Fruit fly (Drosophila melanogaster) whole organism, embryonic: ENCODE results near the gene CG16736.

ENCODE experiments used
- Atf3 ChIP-seq: fragments of 200-800 bp; sonication (Bioruptor generic); optimal IDR thresholded peaks from 3 replicates; lab custom pipeline; 2016; ENCODE audit warnings: missing biosample characterization, missing genetic modification characterization
- Atf6 ChIP-seq: fragments of 200-800 bp; sonication (Bioruptor generic); IDR thresholded peaks from 2 replicates; pipeline ENCODE4 v1.3.6; 2022; ENCODE audit warnings: missing biosample characterization, missing genetic modification characterization
- CG11085 ChIP-seq: fragments of 200-800 bp; sonication (Bioruptor generic); IDR thresholded peaks from 2 replicates; pipeline ENCODE4 v1.3.6; 2022; ENCODE audit warnings: missing biosample characterization, missing genetic modification characterization
- CG12219 ChIP-seq: fragments of 200-800 bp; sonication (Bioruptor generic); optimal IDR thresholded peaks from 3 replicates; lab custom pipeline; 2018; ENCODE audit warnings: missing biosample characterization, mild to moderate bottlenecking, missing genetic modification characterization
- CG12942 ChIP-seq: fragments of 200-800 bp; sonication (Bioruptor generic); optimal IDR thresholded peaks from 3 replicates; lab custom pipeline; 2016; ENCODE audit warnings: missing biosample characterization, missing genetic modification characterization
- CG13123 ChIP-seq: fragments of 200-800 bp; sonication (Bioruptor generic); optimal IDR thresholded peaks from 2 replicates; lab custom pipeline; 2016; ENCODE audit warnings: missing biosample characterization, missing genetic modification characterization
- CG15073 ChIP-seq: fragments of 200-800 bp; sonication (Bioruptor generic); optimal IDR thresholded peaks from 2 replicates; lab custom pipeline; 2016; ENCODE audit warnings: missing biosample characterization, missing genetic modification characterization
- CG17359 ChIP-seq: fragments of 200-800 bp; sonication (Bioruptor generic); optimal IDR thresholded peaks from 3 replicates; lab custom pipeline; 2018; ENCODE audit warnings: missing biosample characterization, mild to moderate bottlenecking, missing genetic modification characterization, moderate library complexity
- CG17385 ChIP-seq: fragments of 200-800 bp; sonication (Bioruptor generic); optimal IDR thresholded peaks from 3 replicates; lab custom pipeline; 2018; ENCODE audit warnings: missing biosample characterization, mild to moderate bottlenecking, missing genetic modification characterization
- CG17829 ChIP-seq: fragments of 200-800 bp; optimal IDR thresholded peaks from 2 replicates; lab custom pipeline; 2019; ENCODE audit warnings: missing biosample characterization, mild to moderate bottlenecking, missing genetic modification characterization, moderate library complexity
- CG1792 ChIP-seq: fragments of 200-800 bp; sonication (Bioruptor generic); optimal IDR thresholded peaks from 2 replicates; lab custom pipeline; 2016; ENCODE audit warnings: missing biosample characterization, missing genetic modification characterization
- CG30020 ChIP-seq: fragments of 200-800 bp; optimal IDR thresholded peaks from 2 replicates; lab custom pipeline; 2019; ENCODE audit warnings: missing biosample characterization, mild to moderate bottlenecking, missing genetic modification characterization, moderate library complexity
- CG32767 ChIP-seq: fragments of 200-800 bp; sonication (Bioruptor generic); IDR thresholded peaks from 2 replicates; pipeline ENCODE4 v1.3.6; 2022; ENCODE audit warnings: missing biosample characterization, missing genetic modification characterization
- CG5953 ChIP-seq: fragments of 200-800 bp; sonication (Bioruptor generic); IDR thresholded peaks from 2 replicates; pipeline ENCODE4 v1.3.6; 2022; ENCODE audit warnings: missing biosample characterization, missing genetic modification characterization
- CG6813 ChIP-seq: fragments of 200-800 bp; sonication (Bioruptor generic); optimal IDR thresholded peaks from 2 replicates; lab custom pipeline; 2017; ENCODE audit warnings: missing biosample characterization, missing genetic modification characterization, mild to moderate bottlenecking, moderate library complexity, missing genetic modification reagents
- Dad ChIP-seq: fragments of 200-800 bp; sonication (Bioruptor generic); optimal IDR thresholded peaks from 3 replicates; lab custom pipeline; 2016; ENCODE audit warnings: missing biosample characterization, missing genetic modification characterization
- E2f2 ChIP-seq: fragments of 200-800 bp; sonication (Bioruptor generic); IDR thresholded peaks from 2 replicates; pipeline ENCODE4 v1.3.6; 2022; ENCODE audit warnings: missing biosample characterization, missing genetic modification characterization
- ERR ChIP-seq: fragments of 200-800 bp; sonication (Bioruptor generic); optimal IDR thresholded peaks from 2 replicates; lab custom pipeline; 2016; ENCODE audit warnings: missing biosample characterization, missing genetic modification characterization
- Ets65A ChIP-seq: fragments of 200-800 bp; sonication (Bioruptor generic); peaks from one replicate; lab custom pipeline; 2016; ENCODE audit warnings: missing biosample characterization, missing genetic modification characterization
- Gug ChIP-seq: fragments of 200-800 bp; sonication (Bioruptor generic); IDR thresholded peaks from 4 replicates; pipeline ENCODE4 v1.3.6; 2022; ENCODE audit warnings: missing biosample characterization, missing genetic modification characterization
- HLHmδ ChIP-seq: fragments of 200-800 bp; sonication (Bioruptor generic); optimal IDR thresholded peaks from 2 replicates; lab custom pipeline; 2018; ENCODE audit warnings: missing biosample characterization, mild to moderate bottlenecking, missing genetic modification characterization, moderate library complexity
- Kr ChIP-seq: fragments of 200-800 bp; sonication (Bioruptor generic); optimal IDR thresholded peaks from 2 replicates; lab custom pipeline; 2017; ENCODE audit warnings: missing biosample characterization, mild to moderate bottlenecking, missing genetic modification characterization
- NFAT ChIP-seq: fragments of 200-800 bp; sonication (Bioruptor generic); IDR thresholded peaks from 2 replicates; pipeline ENCODE4 v1.3.6; 2022; ENCODE audit warnings: missing biosample characterization, missing genetic modification characterization
- Oli ChIP-seq: fragments of 200-800 bp; sonication (Bioruptor generic); optimal IDR thresholded peaks from 2 replicates; lab custom pipeline; 2018; ENCODE audit warnings: missing biosample characterization, mild to moderate bottlenecking, missing genetic modification characterization, moderate library complexity
- Six4 ChIP-seq: fragments of 200-800 bp; sonication (Bioruptor generic); optimal IDR thresholded peaks from 2 replicates; lab custom pipeline; 2016; ENCODE audit warnings: missing biosample characterization, missing genetic modification characterization
- Sox102F ChIP-seq: fragments of 200-800 bp; sonication (Bioruptor generic); optimal IDR thresholded peaks from 2 replicates; lab custom pipeline; 2018; ENCODE audit warnings: missing biosample characterization, mild to moderate bottlenecking, missing genetic modification characterization, moderate library complexity
- Trl ChIP-seq, 3 experiments: fragments of >200 bp in 2 of 3; fragments of 200-800 bp in 1 of 3; sonication (Bioruptor generic) in 1 of 3; optimal IDR thresholded peaks; 2 replicates in 1 of 3; 3 replicates in 2 of 3; lab custom pipeline; 2016 to 2017; ENCODE audit warnings: missing biosample characterization in 1 of 3, missing genetic modification characterization in 1 of 3
- al ChIP-seq: fragments of 200-800 bp; sonication (Bioruptor generic); IDR thresholded peaks from 2 replicates; pipeline ENCODE4 v1.3.6; 2022; ENCODE audit warnings: missing biosample characterization, missing genetic modification characterization
- bowl ChIP-seq: fragments of 200-800 bp; sonication (Bioruptor generic); IDR thresholded peaks from 2 replicates; pipeline ENCODE4 v1.3.6; 2022; ENCODE audit warnings: missing biosample characterization, missing genetic modification characterization
- br ChIP-seq: fragments of >200 bp; optimal IDR thresholded peaks from 2 replicates; lab custom pipeline; 2017
- dmrt11E ChIP-seq: fragments of 200-800 bp; sonication (Bioruptor generic); optimal IDR thresholded peaks from 3 replicates; lab custom pipeline; 2018; ENCODE audit warnings: missing biosample characterization, mild to moderate bottlenecking, missing genetic modification characterization, moderate library complexity
- eve ChIP-seq, 2 experiments: fragments of >200 bp; optimal IDR thresholded peaks; 2 replicates each; lab custom pipeline; 2017; ENCODE audit warnings: missing biosample characterization in 2 of 2, missing genetic modification characterization in 2 of 2
- gfzf ChIP-seq: fragments of 200-800 bp; sonication (Bioruptor generic); optimal IDR thresholded peaks from 2 replicates; lab custom pipeline; 2016; ENCODE audit warnings: missing biosample characterization, mild to moderate bottlenecking, missing genetic modification characterization, moderate library complexity
- grau ChIP-seq: fragments of 200-800 bp; optimal IDR thresholded peaks from 3 replicates; lab custom pipeline; 2019; ENCODE audit warnings: missing biosample characterization, mild to moderate bottlenecking, missing genetic modification characterization, moderate library complexity
- grn ChIP-seq: fragments of 200-800 bp; sonication (Bioruptor generic); optimal IDR thresholded peaks from 3 replicates; lab custom pipeline; 2017; ENCODE audit warnings: missing biosample characterization, missing genetic modification characterization
- gsb-n ChIP-seq: fragments of 200-800 bp; sonication (Bioruptor generic); optimal IDR thresholded peaks from 3 replicates; lab custom pipeline; 2018; ENCODE audit warnings: missing biosample characterization, mild to moderate bottlenecking, missing genetic modification characterization
- insv ChIP-seq, 2 experiments: fragments of 200-800 bp; sonication (Bioruptor generic); optimal IDR thresholded peaks; 3 replicates each; lab custom pipeline; 2016 to 2018; ENCODE audit warnings: missing biosample characterization in 2 of 2, missing genetic modification characterization in 2 of 2
- nerfin-1 ChIP-seq: fragments of 200-800 bp; sonication (Bioruptor generic); optimal IDR thresholded peaks from 3 replicates; lab custom pipeline; 2019; ENCODE audit warnings: missing biosample characterization, mild to moderate bottlenecking, missing genetic modification characterization, moderate library complexity
- pros ChIP-seq: fragments of 200-800 bp; sonication (Bioruptor generic); optimal IDR thresholded peaks from 3 replicates; lab custom pipeline; 2019; ENCODE audit warnings: missing biosample characterization, mild to moderate bottlenecking, missing genetic modification characterization, moderate library complexity
- ro ChIP-seq: fragments of 200-800 bp; sonication (Bioruptor generic); IDR thresholded peaks from 2 replicates; pipeline ENCODE4 v1.3.6; 2022; ENCODE audit warnings: missing biosample characterization, missing genetic modification characterization
- sens-2 ChIP-seq: fragments of 200-800 bp; sonication (Bioruptor generic); IDR thresholded peaks from 2 replicates; pipeline ENCODE4 v1.3.6; 2022; ENCODE audit warnings: missing biosample characterization, missing genetic modification characterization
- so ChIP-seq: fragments of 200-800 bp; sonication (Bioruptor generic); IDR thresholded peaks from 3 replicates; pipeline ENCODE4 v1.3.6; 2022; ENCODE audit warnings: missing biosample characterization, missing genetic modification characterization
- tap ChIP-seq: fragments of 200-800 bp; optimal IDR thresholded peaks from 3 replicates; lab custom pipeline; 2019; ENCODE audit warnings: missing biosample characterization, mild to moderate bottlenecking, missing genetic modification characterization, moderate library complexity
- trem ChIP-seq: fragments of 200-800 bp; optimal IDR thresholded peaks from 3 replicates; lab custom pipeline; 2019; ENCODE audit warnings: missing biosample characterization, mild to moderate bottlenecking, missing genetic modification characterization, moderate library complexity
- trh ChIP-seq: fragments of 200-800 bp; sonication (Bioruptor generic); optimal IDR thresholded peaks from 2 replicates; lab custom pipeline; 2016; ENCODE audit warnings: missing biosample characterization, missing genetic modification characterization
- vnd ChIP-seq: fragments of 200-800 bp; sonication (Bioruptor generic); IDR thresholded peaks from 3 replicates; pipeline ENCODE4 v1.3.6; 2022; ENCODE audit warnings: missing biosample characterization, missing genetic modification characterization; ENCODE audit not compliant: partially characterized antibody
- wor ChIP-seq: fragments of 200-800 bp; sonication (Bioruptor generic); IDR thresholded peaks from 2 replicates; pipeline ENCODE4 v1.3.6; 2022; ENCODE audit warnings: missing biosample characterization, missing genetic modification characterization

Gene CG16736

DNA sequence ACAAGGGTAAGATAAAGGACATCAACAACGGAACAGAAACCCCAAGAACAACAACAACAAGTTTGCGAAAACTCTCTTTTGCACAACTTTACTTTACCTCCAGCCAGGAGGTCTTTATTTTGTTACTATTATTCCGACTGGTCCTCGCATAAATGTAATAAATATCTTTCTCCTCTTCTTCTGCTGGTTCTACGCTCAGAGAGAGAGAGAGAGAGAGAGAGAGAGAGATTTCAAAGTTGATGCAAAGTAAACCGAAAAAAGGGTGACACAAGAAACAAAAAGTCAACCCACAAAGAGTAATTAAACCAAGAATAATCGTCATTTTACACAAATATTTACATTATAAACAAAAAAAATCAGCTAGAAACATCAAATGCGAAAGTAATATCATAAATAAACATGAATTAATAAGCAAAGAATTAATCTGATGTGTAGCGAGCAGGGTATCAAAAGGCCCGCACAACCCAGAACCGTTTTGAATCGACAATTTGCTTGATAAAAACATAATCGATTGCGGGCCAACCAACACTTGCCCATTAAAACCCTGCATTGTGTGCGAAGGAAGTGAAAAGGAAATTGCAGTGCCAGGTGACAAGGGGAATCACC lies 27.4 kb downstream of the CG16736 start (continued):
- peak; percentile 24 for TF ChIP-seq CG17359 (tag; lab: Kevin White, UChicago)
- no peak for TF ChIP-seq sens-2 (GFP tag; lab: Robert Waterston, UW)
- TF ChIP-seq eve (GFP tag; optimal IDR thresholded peaks at IDR 0.05; lab: Kevin White, UChicago): peak in 1 of 2 experiments; percentile 10
- TF ChIP-seq Oli (tag; lab: Kevin White, UChicago): peak; percentile 27
- TF ChIP-seq dmrt11E (tag; lab: Kevin White, UChicago): peak; percentile 37
- TF ChIP-seq Six4 (GFP tag; lab: Kevin White, UChicago): peak; percentile 3
- TF ChIP-seq gfzf (GFP tag; lab: Kevin White, UChicago): no peak
- TF ChIP-seq CG30020 (tag; lab: Kevin White, UChicago): no peak
- no peak for TF ChIP-seq CG13123 (GFP tag; lab: Kevin White, UChicago)
- TF ChIP-seq grau (tag; lab: Kevin White, UChicago): peak; percentile 4
- peak; percentile 20 for TF ChIP-seq CG6813 (GFP tag; lab: Kevin White, UChicago)
- TF ChIP-seq gsb-n (tag; lab: Kevin White, UChicago): peak; percentile 0
- TF ChIP-seq Sox102F (GFP tag; lab: Kevin White, UChicago): peak; percentile 36
- TF ChIP-seq, all 482 proteins: peak for 74

dm6 chr3R:9229075-9229835 lies 28.3 kb downstream of the CG16736 start:
- TF ChIP-seq Six4 (GFP tag; lab: Kevin White, UChicago) (peak; percentile 90), Gug (GFP tag; lab: Robert Waterston, UW) (peak; percentile 43; the same call in 2 of the 4 replicates), Atf3 (GFP tag; lab: Kevin White, UChicago) (peak; percentile 70), ro (peak; percentile 53; the same call in 1 of the 2 replicates), CG1792 (GFP tag; lab: Kevin White, UChicago) (peak; percentile 79), al (0 out of 2 replicates have a peak, but pooled peaks have one; percentile 23), insv (GFP tag; optimal IDR thresholded peaks at IDR 0.05; lab: Kevin White, UChicago) (peak; percentile 7 to 8), CG11085 (GFP tag; lab: Robert Waterston, UW) (no peak), NFAT (GFP tag; lab: Robert Waterston, UW) (no peak), vnd (GFP tag; lab: Robert Waterston, UW) (no peak), CG15073 (no peak), CG17829 (tag; lab: Kevin White, UChicago) (peak; percentile 81), Kr (peak; percentile 89), HLHmδ (GFP tag; lab: Kevin White, UChicago) (peak; percentile 81), CG12219 (GFP tag; lab: Kevin White, UChicago) (peak; percentile 38), ERR (GFP tag; lab: Kevin White, UChicago) (no peak), nerfin-1 (tag; lab: Kevin White, UChicago) (peak; percentile 25), bowl (GFP tag; lab: Robert Waterston, UW) (no peak), wor (GFP tag; lab: Robert Waterston, UW) (0 out of 2 replicates have a peak, but pooled peaks have one; percentile 39), Dad (GFP tag; lab: Kevin White, UChicago) (peak; percentile 61), pros (peak; percentile 93), CG12942 (GFP tag; lab: Kevin White, UChicago) (peak; percentile 55), CG17385 (GFP tag; lab: Kevin White, UChicago) (peak; percentile 69), trh (GFP tag; lab: Kevin White, UChicago) (peak; percentile 76), tap (no peak), CG5953 (GFP tag; lab: Robert Waterston, UW) (no peak), Ets65A (GFP tag; lab: Kevin White, UChicago) (peak; percentile 97), E2f2 (peak; percentile 49), Atf6 (GFP tag; lab: Robert Waterston, UW) (no peak), trem (tag; lab: Kevin White, UChicago) (peak; percentile 80), Trl (optimal IDR thresholded peaks at IDR 0.05; lab: Kevin White, UChicago) (peak; percentile 80 to 92), Trl (GFP tag; optimal IDR thresholded peaks at IDR 0.05; lab: Kevin White, UChicago) (peak; percentile 80), so (GFP tag; lab: Robert Waterston, UW) (0 out of 3 replicates have a peak, but pooled peaks have one; percentile 57), grn (GFP tag; lab: Kevin White, UChicago) (peak; percentile 43), br (lab: Kevin White, UChicago) (no peak), CG32767 (GFP tag; lab: Robert Waterston, UW) (no peak)
